Worm (Caenorhabditis elegans) whole organism, mixed stage, embryonic: ENCODE results near the gene srj-57.

Experiments
- bed-3 ChIP-seq: fragments of 200-800 bp; sonication (Bioruptor generic); optimal IDR thresholded peaks from 3 replicates; lab custom pipeline; 2018; ENCODE audit warnings: mild to moderate bottlenecking, missing genetic modification characterization, moderate library complexity, missing compliant biosample characterization
- blmp-1 ChIP-seq: fragments of 150-350 bp; optimal IDR thresholded peaks from 2 replicates; lab custom pipeline; 2014; ENCODE audit warnings: missing biosample characterization, missing genetic modification characterization
- ceh-43 ChIP-seq: fragments of 200-800 bp; sonication (Bioruptor generic); optimal IDR thresholded peaks from 2 replicates; lab custom pipeline; 2018; ENCODE audit warnings: mild to moderate bottlenecking, missing genetic modification characterization, moderate library complexity, missing compliant biosample characterization
- ceh-83 ChIP-seq: fragments of 200-800 bp; sonication (Bioruptor generic); optimal IDR thresholded peaks from 2 replicates; lab custom pipeline; 2018; ENCODE audit warnings: mild to moderate bottlenecking, missing genetic modification characterization, missing compliant biosample characterization
- ces-1 ChIP-seq: fragments of 150-350 bp; optimal IDR thresholded peaks from 2 replicates; lab custom pipeline; 2014; ENCODE audit warnings: missing biosample characterization, missing genetic modification reagents, missing genetic modification characterization
- cnd-1 ChIP-seq: fragments of 200-800 bp; sonication (Bioruptor generic); optimal IDR thresholded peaks from 2 replicates; lab custom pipeline; 2018; ENCODE audit warnings: mild to moderate bottlenecking, missing genetic modification characterization, missing compliant biosample characterization
- elt-1 ChIP-seq: sonication (generic microtip); optimal IDR thresholded peaks from 2 replicates; lab custom pipeline; 2017; ENCODE audit warnings: missing genetic modification characterization, mild to moderate bottlenecking, missing compliant biosample characterization, antibody characterized with exemption, moderate library complexity, borderline replicate concordance; ENCODE audit not compliant: insufficient read depth
- elt-3 ChIP-seq: fragments of 150-350 bp; optimal IDR thresholded peaks from 2 replicates; lab custom pipeline; 2014; ENCODE audit warnings: missing biosample characterization, missing genetic modification characterization
- flh-1 ChIP-seq: fragments of 200-800 bp; sonication (Bioruptor generic); optimal IDR thresholded peaks from 2 replicates; lab custom pipeline; 2018; ENCODE audit warnings: mild to moderate bottlenecking, missing genetic modification characterization, moderate library complexity, missing compliant biosample characterization
- ham-2 ChIP-seq: fragments of 200-800 bp; sonication (Bioruptor generic); optimal IDR thresholded peaks from 2 replicates; lab custom pipeline; 2018; ENCODE audit warnings: mild to moderate bottlenecking, missing genetic modification characterization, missing compliant biosample characterization
- hlh-1 ChIP-seq: fragments of 150-350 bp; optimal IDR thresholded peaks from 2 replicates; lab custom pipeline; 2014; ENCODE audit warnings: missing biosample characterization, missing genetic modification reagents, missing genetic modification characterization
- lin-13 ChIP-seq: fragments of 150-350 bp; optimal IDR thresholded peaks from 2 replicates; lab custom pipeline; 2014; ENCODE audit warnings: missing biosample characterization, missing genetic modification characterization
- lin-32 ChIP-seq: fragments of 200-800 bp; sonication (Bioruptor generic); optimal IDR thresholded peaks from 2 replicates; lab custom pipeline; 2018; ENCODE audit warnings: mild to moderate bottlenecking, missing genetic modification characterization, missing compliant biosample characterization
- lsy-2 ChIP-seq: fragments of 150-350 bp; optimal IDR thresholded peaks from 2 replicates; lab custom pipeline; 2014; ENCODE audit warnings: missing biosample characterization, missing genetic modification characterization
- mab-5 ChIP-seq: fragments of 150-350 bp; optimal IDR thresholded peaks from 2 replicates; lab custom pipeline; 2014; ENCODE audit warnings: missing biosample characterization, missing genetic modification characterization
- mep-1 ChIP-seq: fragments of 150-350 bp; optimal IDR thresholded peaks from 2 replicates; lab custom pipeline; 2017; ENCODE audit warnings: missing biosample characterization, missing genetic modification reagents, missing genetic modification characterization, inconsistent platforms
- mls-2 ChIP-seq: sonication (generic microtip); optimal IDR thresholded peaks from 2 replicates; lab custom pipeline; 2016; ENCODE audit warnings: mild to moderate bottlenecking, missing genetic modification characterization, moderate library complexity, missing compliant biosample characterization
- nhr-12 ChIP-seq: fragments of 150-350 bp; optimal IDR thresholded peaks from 2 replicates; lab custom pipeline; 2014; ENCODE audit warnings: missing biosample characterization, missing genetic modification characterization
- nhr-2 ChIP-seq: fragments of 150-350 bp; optimal IDR thresholded peaks from 2 replicates; lab custom pipeline; 2014; ENCODE audit warnings: missing biosample characterization, missing genetic modification characterization
- nhr-237 ChIP-seq: fragments of 150-350 bp; optimal IDR thresholded peaks from 2 replicates; lab custom pipeline; 2014; ENCODE audit warnings: missing biosample characterization, missing genetic modification characterization
- nhr-28 ChIP-seq: fragments of 150-350 bp; optimal IDR thresholded peaks from 2 replicates; lab custom pipeline; 2014; ENCODE audit warnings: missing biosample characterization, missing genetic modification characterization
- nhr-76 ChIP-seq: sonication (generic microtip); optimal IDR thresholded peaks from 2 replicates; lab custom pipeline; 2017; ENCODE audit warnings: missing biosample characterization, missing genetic modification characterization
- pha-4 ChIP-seq: fragments of 150-350 bp; optimal IDR thresholded peaks from 2 replicates; lab custom pipeline; 2018; ENCODE audit warnings: missing biosample characterization, missing genetic modification reagents, missing genetic modification characterization
- sem-2 ChIP-seq: fragments of 200-800 bp; sonication (Bioruptor generic); optimal IDR thresholded peaks from 2 replicates; lab custom pipeline; 2018; ENCODE audit warnings: mild to moderate bottlenecking, missing genetic modification characterization, missing compliant biosample characterization
- snpc-4 ChIP-seq: fragments of 150-350 bp; optimal IDR thresholded peaks from 2 replicates; lab custom pipeline; 2014; ENCODE audit warnings: missing biosample characterization, missing genetic modification characterization
- sptf-1 ChIP-seq: sonication (generic microtip); optimal IDR thresholded peaks from 2 replicates; lab custom pipeline; 2017; ENCODE audit warnings: mild to moderate bottlenecking, missing genetic modification characterization, moderate library complexity, missing compliant biosample characterization
- tbx-8 ChIP-seq: fragments of 200-800 bp; sonication (Bioruptor generic); optimal IDR thresholded peaks from 2 replicates; lab custom pipeline; 2018; ENCODE audit warnings: mild to moderate bottlenecking, missing genetic modification characterization, moderate library complexity, missing compliant biosample characterization
- unc-120 ChIP-seq: sonication (generic microtip); optimal IDR thresholded peaks from 2 replicates; lab custom pipeline; 2017; ENCODE audit warnings: missing genetic modification characterization, missing compliant biosample characterization; ENCODE audit not compliant: poor library complexity, severe bottlenecking
- unc-39 ChIP-seq: fragments of 150-350 bp; optimal IDR thresholded peaks from 2 replicates; lab custom pipeline; 2014; ENCODE audit warnings: missing biosample characterization, missing genetic modification characterization
- zip-8 ChIP-seq: fragments of 150-350 bp; optimal IDR thresholded peaks from 2 replicates; lab custom pipeline; 2014; ENCODE audit warnings: missing biosample characterization, missing genetic modification characterization
- ztf-11 ChIP-seq: fragments of 150-350 bp; optimal IDR thresholded peaks from 2 replicates; lab custom pipeline; 2014; ENCODE audit warnings: missing biosample characterization, missing genetic modification characterization

Gene srj-57

ce11 chrV:2881565-2881964 lies 26.2 kb upstream of the srj-57 start:
- TF ChIP-seq flh-1 (GFP tag; lab: Kevin White, UChicago): no peak

DNA sequence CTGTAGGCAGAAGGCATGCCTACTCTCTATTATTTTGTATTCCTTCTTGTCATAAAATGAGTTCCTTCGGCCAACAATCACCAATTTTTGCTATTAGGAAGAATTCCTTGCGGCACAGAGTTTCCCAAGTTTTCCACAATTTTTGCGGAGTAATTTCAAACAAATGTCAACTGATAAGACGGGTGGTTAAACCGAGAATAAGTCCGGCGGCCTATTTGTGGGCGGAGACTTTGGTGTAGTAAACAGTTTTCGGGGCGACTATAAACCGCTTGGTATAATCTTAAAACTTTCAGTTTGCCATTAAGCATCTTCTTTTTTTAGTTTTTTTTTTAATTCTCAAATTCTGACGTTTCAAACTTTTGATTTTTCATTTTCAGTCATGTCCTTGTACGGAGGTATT lies 25.6 kb upstream of the srj-57 start, which contains the start of gene ifc-1:
Gene ifc-1 (plus strand): TSS at position 378 of the 400 bp plus-strand sequence.
- no peak for TF ChIP-seq ceh-83 (GFP tag; lab: Kevin White, UChicago)
- TF ChIP-seq cnd-1: no peak
- TF ChIP-seq mab-5 (tag; lab: Kevin White, UChicago): no peak
- no peak for TF ChIP-seq ceh-43 (GFP tag; lab: Kevin White, UChicago)
- no peak for TF ChIP-seq nhr-12 (tag; lab: Kevin White, UChicago)
- no peak for TF ChIP-seq zip-8
- no peak for TF ChIP-seq unc-39
- TF ChIP-seq ces-1 (GFP tag; lab: Kevin White, UChicago): no peak
- no peak for TF ChIP-seq nhr-2 (tag; lab: Kevin White, UChicago)
- no peak for TF ChIP-seq unc-120
- no peak for TF ChIP-seq mls-2 (tag; lab: Kevin White, UChicago)
- TF ChIP-seq lin-32 (GFP tag; lab: Kevin White, UChicago): no peak
- TF ChIP-seq bed-3 (GFP tag; lab: Kevin White, UChicago): no peak
- no peak for TF ChIP-seq nhr-28 (tag; lab: Kevin White, UChicago)
- no peak for TF ChIP-seq elt-1
- no peak for TF ChIP-seq hlh-1 (tag; lab: Kevin White, UChicago)
- TF ChIP-seq snpc-4 (tag; lab: Kevin White, UChicago): no peak
- no peak for TF ChIP-seq ztf-11

DNA sequence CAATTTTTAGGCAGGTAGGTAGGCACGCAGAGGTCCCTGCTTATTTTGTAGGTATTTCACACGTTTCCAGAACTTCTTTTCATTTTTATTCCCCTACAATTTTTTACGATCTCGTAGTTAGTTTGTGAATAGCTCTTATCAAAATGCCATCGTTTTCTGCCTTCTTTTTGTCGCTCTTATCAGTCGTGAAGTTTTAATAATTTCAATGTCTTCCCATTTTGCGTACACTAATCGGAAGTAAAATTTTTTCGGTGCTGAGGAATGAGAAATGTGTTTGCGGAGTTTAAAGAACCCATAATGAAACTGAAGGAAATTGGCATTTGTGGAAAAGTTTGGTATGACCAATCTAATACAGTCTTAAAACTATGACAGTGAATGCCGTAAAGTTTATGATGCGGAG lies 25.0 kb upstream of the srj-57 start:
- no peak for TF ChIP-seq blmp-1 (tag; lab: Kevin White, UChicago)
- TF ChIP-seq nhr-237: no peak
- TF ChIP-seq pha-4: no peak
- TF ChIP-seq nhr-76 (tag; lab: Kevin White, UChicago): no peak
- TF ChIP-seq ces-1 (GFP tag; lab: Kevin White, UChicago): no peak
- TF ChIP-seq zip-8: no peak
- TF ChIP-seq mls-2 (tag; lab: Kevin White, UChicago): no peak

ce11 chrV:2879801-2880200 lies 24.4 kb upstream of the srj-57 start, which contains the start of gene str-39:
str-39 (minus strand) TSS chrV:2879901.
- TF ChIP-seq elt-3 (tag; lab: Kevin White, UChicago): no peak
- TF ChIP-seq ztf-11: no peak
- no peak for TF ChIP-seq nhr-12 (tag; lab: Kevin White, UChicago)
- TF ChIP-seq mab-5 (tag; lab: Kevin White, UChicago): no peak
- TF ChIP-seq hlh-1 (tag; lab: Kevin White, UChicago): no peak
- no peak for TF ChIP-seq ceh-43 (GFP tag; lab: Kevin White, UChicago)
- TF ChIP-seq ham-2: no peak
- no peak for TF ChIP-seq sptf-1 (tag; lab: Kevin White, UChicago)
- TF ChIP-seq snpc-4 (tag; lab: Kevin White, UChicago): no peak
- no peak for TF ChIP-seq mep-1 (tag; lab: Kevin White, UChicago)
- no peak for TF ChIP-seq sem-2 (GFP tag; lab: Kevin White, UChicago)
- TF ChIP-seq lsy-2: no peak
- TF ChIP-seq, all 35 proteins: peak for 0

DNA sequence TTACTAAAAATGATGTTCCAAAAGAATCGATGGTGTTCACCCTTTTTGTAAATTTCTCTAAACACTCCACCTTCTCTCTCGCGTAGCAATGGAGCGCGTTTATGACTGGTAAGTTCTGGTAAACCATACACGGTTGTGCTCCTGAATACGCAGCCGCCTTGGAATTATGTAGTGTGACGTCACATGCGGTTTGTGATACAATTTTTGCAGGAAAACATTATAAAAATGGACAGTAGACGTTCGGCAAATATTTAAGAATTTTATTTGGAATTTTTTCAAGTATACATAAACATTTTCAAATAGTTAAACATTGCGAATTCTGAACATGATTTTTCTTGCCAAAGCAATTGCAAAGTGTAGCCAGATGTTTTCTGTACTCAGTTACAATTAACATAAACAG lies 22.1 kb upstream of the srj-57 start, which contains the start of gene F37B4.10:
Gene F37B4.10 (minus strand): TSS at position 101 of the 400 bp plus-strand sequence.
- TF ChIP-seq mep-1 (tag; lab: Kevin White, UChicago): peak; percentile 8
- TF ChIP-seq cnd-1: no peak
- no peak for TF ChIP-seq blmp-1 (tag; lab: Kevin White, UChicago)
- TF ChIP-seq zip-8: peak; percentile 31

ce11 chrV:2876188-2876831 lies 20.9 kb upstream of the srj-57 start:
- no peak for TF ChIP-seq lin-13
- no peak for TF ChIP-seq ces-1 (GFP tag; lab: Kevin White, UChicago)
- no peak for TF ChIP-seq tbx-8 (GFP tag; lab: Kevin White, UChicago)
- no peak for TF ChIP-seq nhr-237
- no peak for TF ChIP-seq mls-2 (tag; lab: Kevin White, UChicago)
- TF ChIP-seq ztf-11: no peak
- no peak for TF ChIP-seq nhr-12 (tag; lab: Kevin White, UChicago)
- no peak for TF ChIP-seq lsy-2
- TF ChIP-seq ceh-83 (GFP tag; lab: Kevin White, UChicago): no peak
- no peak for TF ChIP-seq blmp-1 (tag; lab: Kevin White, UChicago)
- TF ChIP-seq lin-32 (GFP tag; lab: Kevin White, UChicago): no peak
- TF ChIP-seq mab-5 (tag; lab: Kevin White, UChicago): no peak
